Worm (Caenorhabditis elegans): ENCODE data around the gene C05B5.2.

ce11 chrIII:10016413-10017051 is 16.2 kb upstream of the C05B5.2 start, which contains the start of gene rgs-1:
- TF ChIP-seq F33H1.4 (GFP tag; IDR thresholded peaks at IDR 0.05) (no peak), mel-28 (tag; optimal IDR thresholded peaks at IDR 0.05; ENCODE audit: borderline replicate concordance) (no peak), dpff-1 (tag; optimal IDR thresholded peaks at IDR 0.05) (no peak)

Data from whole organism, young adult.